Fruit fly (Drosophila melanogaster): Measurements from ENCODE around the gene Hipk.

The Hipk gene

dm6 chr3L:593102-593501 lies 50.2 kb downstream of the Hipk start, which contains the start of gene MED14 (continued):
- TF ChIP-seq Scr (GFP tag; IDR thresholded peaks at IDR 0.05; ENCODE audit: partially characterized antibody) (peak; percentile 53; the same call in 1 of the 2 replicates), D19B (GFP tag; optimal IDR thresholded peaks at IDR 0.05) (no peak), CG10147 (GFP tag; optimal IDR thresholded peaks at IDR 0.05) (no peak), nerfin-2 (GFP tag; IDR thresholded peaks at IDR 0.05; ENCODE audit: partially characterized antibody) (peak; percentile 58; the same call in 1 of the 2 replicates), CG13287 (GFP tag; IDR thresholded peaks at IDR 0.05; ENCODE audit: partially characterized antibody) (peak; percentile 76), CG2129 (GFP tag; IDR thresholded peaks at IDR 0.05; ENCODE audit: partially characterized antibody) (0 out of 2 replicates have a peak, but pooled peaks have one; percentile 17), hbn (GFP tag; IDR thresholded peaks at IDR 0.05; ENCODE audit: partially characterized antibody) (peak; percentile 51), CG2116 (GFP tag; optimal IDR thresholded peaks at IDR 0.05) (peak; percentile 64), fu2 (GFP tag; optimal IDR thresholded peaks at IDR 0.05) (no peak), CG10565 (GFP tag; optimal IDR thresholded peaks at IDR 0.05) (no peak), CG11504 (tag; optimal IDR thresholded peaks at IDR 0.05) (no peak), Hand (GFP tag; optimal IDR thresholded peaks at IDR 0.05) (no peak), CG17186 (GFP tag; optimal IDR thresholded peaks at IDR 0.05) (peak; percentile 48), pzg (GFP tag; optimal IDR thresholded peaks at IDR 0.05) (peak; percentile 70), Sin3A (optimal IDR thresholded peaks at IDR 0.05) (peak; percentile 58), BtbVII (GFP tag; optimal IDR thresholded peaks at IDR 0.05) (no peak), nom (GFP tag; optimal IDR thresholded peaks at IDR 0.05) (peak; percentile 43)

- TF ChIP-seq cad (GFP tag; optimal IDR thresholded peaks at IDR 0.05) (no peak), lbe (GFP tag; optimal IDR thresholded peaks at IDR 0.05) (peak; percentile 9), row (GFP tag; IDR thresholded peaks at IDR 0.05) (no peak)
Measured at dm6 chr3L:601104-601503, 58.2 kb downstream of the Hipk start.

- TF ChIP-seq CG12104 (GFP tag; optimal IDR thresholded peaks at IDR 0.05) (no peak), chinmo (GFP tag; IDR thresholded peaks at IDR 0.05; ENCODE audit: partially characterized antibody) (peak; percentile 88; the same call in 2 of the 4 replicates), cato (GFP tag; optimal IDR thresholded peaks at IDR 0.05; ENCODE audit: borderline replicate concordance) (no peak), CG17359 (tag; optimal IDR thresholded peaks at IDR 0.05) (no peak), Dp (GFP tag; optimal IDR thresholded peaks at IDR 0.05) (no peak), CG2129 (GFP tag; IDR thresholded peaks at IDR 0.05; ENCODE audit: partially characterized antibody) (no peak), D19A (tag; optimal IDR thresholded peaks at IDR 0.05) (no peak), CG10431 (GFP tag; optimal IDR thresholded peaks at IDR 0.05) (no peak), sd (tag; optimal IDR thresholded peaks at IDR 0.05) (peak; percentile 38), Drgx (GFP tag; IDR thresholded peaks at IDR 0.05) (no peak), Awh (GFP tag; IDR thresholded peaks at IDR 0.05) (peak; percentile 58), oc (tag; optimal IDR thresholded peaks at IDR 0.05) (no peak), CG5245 (GFP tag; optimal IDR thresholded peaks at IDR 0.05) (no peak), fd3F (GFP tag; optimal IDR thresholded peaks at IDR 0.05) (no peak), nerfin-2 (GFP tag; IDR thresholded peaks at IDR 0.05; ENCODE audit: partially characterized antibody) (0 out of 2 replicates have a peak, but pooled peaks have one; percentile 12), prd (optimal IDR thresholded peaks at IDR 0.05) (no peak), prd (GFP tag; IDR thresholded peaks at IDR 0.05) (no peak), Eip74EF (GFP tag; optimal IDR thresholded peaks at IDR 0.05) (peak in 1 of 2 experiments; percentile 71)
Measured at dm6 chr3L:601559-602136, 58.8 kb downstream of the Hipk start.

Measured in whole organism, embryonic.